Worm (Caenorhabditis elegans): ENCODE measurements around the gene K02C4.3.
A peak's percentile ranks its signal among the peaks of the same experiment; 100 is the strongest.

- TF ChIP-seq lin-15B (tag; optimal IDR thresholded peaks at IDR 0.05): peak; percentile 8
- TF ChIP-seq sea-2 (GFP tag; optimal IDR thresholded peaks at IDR 0.05): no peak
- no peak for TF ChIP-seq unc-39 (tag; optimal IDR thresholded peaks at IDR 0.05)
- TF ChIP-seq ZK546.5 (tag; optimal IDR thresholded peaks at IDR 0.05): no peak
- no peak for TF ChIP-seq unc-62 (GFP tag; optimal IDR thresholded peaks at IDR 0.05)
These were observed 44.8 kb upstream of the K02C4.3 start for ce11 chrII:8131413-8131966.

All from whole organism, L3 larva.